Fruit fly (Drosophila melanogaster): Measurements from ENCODE around the gene mtrm.

DNA sequence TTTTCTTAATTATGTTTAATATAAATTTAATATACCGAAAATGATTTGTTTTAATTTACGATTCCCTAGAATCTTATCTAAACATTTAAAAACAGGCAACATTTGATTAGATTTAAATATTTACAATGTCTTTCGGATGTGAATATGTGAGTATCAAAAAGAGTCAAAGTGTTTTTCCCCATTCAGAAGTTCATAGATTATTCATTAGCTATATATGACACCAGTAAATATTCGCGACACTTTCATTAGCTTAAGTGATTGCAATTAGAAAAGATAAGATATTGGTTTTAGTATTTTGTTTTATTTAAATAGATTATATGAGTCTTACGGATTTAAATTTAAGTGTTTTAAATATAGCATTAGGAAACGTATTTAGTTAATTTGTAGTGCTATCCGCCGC, 18.7 kb upstream of the mtrm start:
- no peak for TF ChIP-seq CG32121 (GFP tag; IDR thresholded peaks at IDR 0.05)
- TF ChIP-seq Snoo (tag; optimal IDR thresholded peaks at IDR 0.05), result no peak
- TF ChIP-seq CG12605 (GFP tag; IDR thresholded peaks at IDR 0.05), result no peak
- no peak for TF ChIP-seq CG17806 (tag; optimal IDR thresholded peaks at IDR 0.05)
- no peak for TF ChIP-seq CG8301 (tag; optimal IDR thresholded peaks at IDR 0.05)
- TF ChIP-seq CG10348 (GFP tag; IDR thresholded peaks at IDR 0.05), result no peak
- no peak for TF ChIP-seq CG15710 (tag; optimal IDR thresholded peaks at IDR 0.05)
- TF ChIP-seq Pif1B (GFP tag; optimal IDR thresholded peaks at IDR 0.05), result no peak
- no peak for TF ChIP-seq Pif1A (GFP tag; optimal IDR thresholded peaks at IDR 0.05)
- TF ChIP-seq CG8159 (tag; optimal IDR thresholded peaks at IDR 0.05), result no peak
- TF ChIP-seq CG13204 (GFP tag; optimal IDR thresholded peaks at IDR 0.05), result no peak
